Fruit fly (Drosophila melanogaster) whole organism, adult: ENCODE results near the gene Piezo.

Experiments used
- CG11617 ChIP-seq: fragments of 200-800 bp; sonication (Bioruptor generic); optimal IDR thresholded peaks from 2 replicates; lab custom pipeline; 2017; ENCODE audit warnings: mild to moderate bottlenecking, missing biosample characterization, missing genetic modification reagents, missing genetic modification characterization
- CG12768 ChIP-seq: fragments of 200-800 bp; sonication (Bioruptor generic); optimal IDR thresholded peaks from 2 replicates; lab custom pipeline; 2017; ENCODE audit warnings: missing biosample characterization, missing genetic modification characterization, mild to moderate bottlenecking, moderate library complexity, missing genetic modification reagents
- CG14711 ChIP-seq: fragments of 200-800 bp; sonication (Bioruptor generic); optimal IDR thresholded peaks from 2 replicates; lab custom pipeline; 2018; ENCODE audit warnings: missing biosample characterization, mild to moderate bottlenecking, missing genetic modification characterization, moderate library complexity
- CG1620 ChIP-seq: fragments of 200-800 bp; sonication (Bioruptor generic); optimal IDR thresholded peaks from 2 replicates; lab custom pipeline; 2016; ENCODE audit warnings: missing biosample characterization, missing genetic modification characterization
- CG33017 ChIP-seq: fragments of 200-800 bp; sonication (Bioruptor generic); optimal IDR thresholded peaks from 2 replicates; lab custom pipeline; 2018; ENCODE audit warnings: missing biosample characterization, mild to moderate bottlenecking, missing genetic modification characterization, moderate library complexity
- CG5204 ChIP-seq: fragments of 200-800 bp; sonication (Bioruptor generic); optimal IDR thresholded peaks from 2 replicates; lab custom pipeline; 2016; ENCODE audit warnings: missing biosample characterization, missing genetic modification characterization
- CG7045 ChIP-seq: fragments of 200-800 bp; sonication (Bioruptor generic); optimal IDR thresholded peaks from 2 replicates; lab custom pipeline; 2017; ENCODE audit warnings: missing biosample characterization, mild to moderate bottlenecking, missing genetic modification characterization
- CG7101 ChIP-seq: fragments of 200-800 bp; sonication (Bioruptor generic); optimal IDR thresholded peaks from 2 replicates; lab custom pipeline; 2018; ENCODE audit warnings: missing biosample characterization, mild to moderate bottlenecking, missing genetic modification characterization, moderate library complexity
- Clk ChIP-seq: fragments of 200-800 bp; sonication (Bioruptor generic); optimal IDR thresholded peaks from 2 replicates; lab custom pipeline; 2017; ENCODE audit warnings: missing biosample characterization, missing genetic modification characterization
- Crg-1 ChIP-seq: fragments of 200-800 bp; sonication (Bioruptor generic); optimal IDR thresholded peaks from 2 replicates; lab custom pipeline; 2016; ENCODE audit warnings: missing biosample characterization, missing genetic modification characterization
- Hr96 ChIP-seq: fragments of 200-800 bp; sonication (Bioruptor generic); optimal IDR thresholded peaks from 2 replicates; lab custom pipeline; 2016; ENCODE audit warnings: missing biosample characterization, missing genetic modification characterization
- Mnt ChIP-seq: fragments of 200-800 bp; sonication (Bioruptor generic); optimal IDR thresholded peaks from 2 replicates; lab custom pipeline; 2016; ENCODE audit warnings: missing biosample characterization, mild to moderate bottlenecking, missing genetic modification characterization
- bab1 ChIP-seq: fragments of 200-800 bp; sonication (Bioruptor generic); optimal IDR thresholded peaks from 3 replicates; lab custom pipeline; 2019; ENCODE audit warnings: missing biosample characterization, mild to moderate bottlenecking, missing genetic modification characterization, moderate library complexity
- cic ChIP-seq: fragments of 200-800 bp; sonication (Bioruptor generic); optimal IDR thresholded peaks from 2 replicates; lab custom pipeline; 2017; ENCODE audit warnings: missing biosample characterization, mild to moderate bottlenecking, missing genetic modification characterization, moderate library complexity
- cnc ChIP-seq, 2 experiments: fragments of >200 bp; optimal IDR thresholded peaks; 2 replicates each; lab custom pipeline; 2017
- kay ChIP-seq: fragments of 200-800 bp; sonication (Bioruptor generic); peaks from one replicate; lab custom pipeline; 2016; ENCODE audit warnings: missing biosample characterization, missing genetic modification characterization, borderline replicate concordance
- ovo ChIP-seq: fragments of 200-800 bp; sonication (Bioruptor generic); optimal IDR thresholded peaks from 2 replicates; lab custom pipeline; 2016; ENCODE audit warnings: missing biosample characterization, missing genetic modification characterization
- pad ChIP-seq: fragments of 200-800 bp; sonication (Bioruptor generic); optimal IDR thresholded peaks from 3 replicates; lab custom pipeline; 2017; ENCODE audit warnings: missing biosample characterization, missing genetic modification characterization, mild to moderate bottlenecking, moderate library complexity, missing genetic modification reagents
- tj ChIP-seq: fragments of 200-800 bp; sonication (Bioruptor generic); optimal IDR thresholded peaks from 3 replicates; lab custom pipeline; 2017; ENCODE audit warnings: missing biosample characterization, mild to moderate bottlenecking, missing genetic modification characterization, moderate library complexity
- toe ChIP-seq: fragments of 200-800 bp; sonication (Bioruptor generic); optimal IDR thresholded peaks from 2 replicates; lab custom pipeline; 2016; ENCODE audit warnings: missing biosample characterization, missing genetic modification characterization

Piezo gene

dm6 chr2L:8148514-8149085, 14.3 kb upstream of the Piezo start:
- TF ChIP-seq bab1 (GFP tag; lab: Kevin White, UChicago) (no peak), CG11617 (no peak), Clk (GFP tag; lab: Kevin White, UChicago) (no peak), kay (GFP tag; lab: Kevin White, UChicago) (no peak), ovo (GFP tag; lab: Kevin White, UChicago) (no peak), cnc (optimal IDR thresholded peaks at IDR 0.05; lab: Kevin White, UChicago) (no peak), toe (GFP tag; lab: Kevin White, UChicago) (no peak), tj (no peak), CG5204 (no peak), CG7045 (GFP tag; lab: Kevin White, UChicago) (no peak), pad (no peak), Crg-1 (GFP tag; lab: Kevin White, UChicago) (no peak), CG33017 (no peak), CG7101 (tag; lab: Kevin White, UChicago) (no peak), cic (no peak), CG12768 (GFP tag; lab: Kevin White, UChicago) (no peak), CG1620 (GFP tag; lab: Kevin White, UChicago) (no peak), CG14711 (tag; lab: Kevin White, UChicago) (no peak), Mnt (GFP tag; lab: Kevin White, UChicago) (no peak), Hr96 (GFP tag; lab: Kevin White, UChicago) (no peak)

dm6 chr2L:8156682-8157081, 6.2 kb upstream of the Piezo start:
- TF ChIP-seq CG1620 (GFP tag; lab: Kevin White, UChicago) (peak; percentile 66), kay (GFP tag; lab: Kevin White, UChicago) (peak; percentile 95), CG5204 (no peak), ovo (GFP tag; lab: Kevin White, UChicago) (peak; percentile 16), Clk (GFP tag; lab: Kevin White, UChicago) (peak; percentile 20), CG12768 (GFP tag; lab: Kevin White, UChicago) (peak; percentile 25), CG14711 (tag; lab: Kevin White, UChicago) (peak; percentile 97), toe (GFP tag; lab: Kevin White, UChicago) (peak; percentile 81), cic (no peak), pad (peak; percentile 47), CG7045 (GFP tag; lab: Kevin White, UChicago) (peak; percentile 70), CG33017 (peak; percentile 34), bab1 (GFP tag; lab: Kevin White, UChicago) (peak; percentile 82), Mnt (GFP tag; lab: Kevin White, UChicago) (peak; percentile 71), tj (peak; percentile 39), CG11617 (peak; percentile 79), CG7101 (tag; lab: Kevin White, UChicago) (peak; percentile 77), Hr96 (GFP tag; lab: Kevin White, UChicago) (no peak), cnc (optimal IDR thresholded peaks at IDR 0.05; lab: Kevin White, UChicago) (no peak), Crg-1 (GFP tag; lab: Kevin White, UChicago) (peak; percentile 61)

- TF ChIP-seq cic, result peak; percentile 38
- no peak for TF ChIP-seq pad
Observed at dm6 chr2L:8157166-8157565, 5.7 kb upstream of the Piezo start.

dm6 chr2L:8159498-8159897, 3.4 kb upstream of the Piezo start, which contains the start of the genes PAPLA1 and Rbsn-5:
PAPLA1 (minus strand) TSS chr2L:8159638.
Rbsn-5 (plus strand) TSS chr2L:8159832.
- TF ChIP-seq ovo (GFP tag; lab: Kevin White, UChicago) (peak; percentile 66), CG14711 (tag; lab: Kevin White, UChicago) (peak; percentile 87), CG12768 (GFP tag; lab: Kevin White, UChicago) (peak; percentile 89), bab1 (GFP tag; lab: Kevin White, UChicago) (peak; percentile 95), CG7101 (tag; lab: Kevin White, UChicago) (peak; percentile 91), CG11617 (peak; percentile 90), Mnt (GFP tag; lab: Kevin White, UChicago) (peak; percentile 92), pad (peak; percentile 75), CG33017 (peak; percentile 89), cnc (optimal IDR thresholded peaks at IDR 0.05; lab: Kevin White, UChicago) (no peak), CG7045 (GFP tag; lab: Kevin White, UChicago) (peak; percentile 90), kay (GFP tag; lab: Kevin White, UChicago) (peak; percentile 96), Crg-1 (GFP tag; lab: Kevin White, UChicago) (peak; percentile 92), cic (peak; percentile 34), CG5204 (no peak), toe (GFP tag; lab: Kevin White, UChicago) (peak; percentile 96), Hr96 (GFP tag; lab: Kevin White, UChicago) (peak; percentile 92), tj (peak; percentile 83), CG1620 (GFP tag; lab: Kevin White, UChicago) (peak; percentile 93), Clk (GFP tag; lab: Kevin White, UChicago) (peak; percentile 80)

- no peak for TF ChIP-seq Hr96 (GFP tag; lab: Kevin White, UChicago)
- no peak for TF ChIP-seq CG7101 (tag; lab: Kevin White, UChicago)
- no peak for TF ChIP-seq pad
- TF ChIP-seq CG7045 (GFP tag; lab: Kevin White, UChicago), result no peak
- no peak for TF ChIP-seq toe (GFP tag; lab: Kevin White, UChicago)
- TF ChIP-seq CG5204, result no peak
- TF ChIP-seq tj, result no peak
- no peak for TF ChIP-seq Mnt (GFP tag; lab: Kevin White, UChicago)
- TF ChIP-seq ovo (GFP tag; lab: Kevin White, UChicago), result no peak
- no peak for TF ChIP-seq kay (GFP tag; lab: Kevin White, UChicago)
- no peak for TF ChIP-seq CG14711 (tag; lab: Kevin White, UChicago)
- TF ChIP-seq Clk (GFP tag; lab: Kevin White, UChicago), result no peak
- no peak for TF ChIP-seq CG11617
Observed at dm6 chr2L:8161994-8162306, 923 bp upstream of the Piezo start.
